Worm (Caenorhabditis elegans) whole organism, young adult: ENCODE results near the gene faah-2.

ENCODE experiments used
- F23B12.7 ChIP-seq: sonication (generic microtip); optimal IDR thresholded peaks from 2 replicates; lab custom pipeline; 2017; ENCODE audit warnings: missing genetic modification characterization, mild to moderate bottlenecking, missing compliant biosample characterization, antibody characterized with exemption, moderate library complexity; ENCODE audit not compliant: insufficient read depth
- ZK185.1 ChIP-seq: sonication (generic microtip); optimal IDR thresholded peaks from 2 replicates; lab custom pipeline; 2016; ENCODE audit warnings: mild to moderate bottlenecking, missing genetic modification characterization, missing compliant biosample characterization; ENCODE audit not compliant: poor library complexity, severe bottlenecking
- efl-1 ChIP-seq: fragments of 150-350 bp; optimal IDR thresholded peaks from 2 replicates; lab custom pipeline; 2014; ENCODE audit warnings: missing biosample characterization, missing genetic modification reagents, missing genetic modification characterization
- egl-44 ChIP-seq: fragments of 200-800 bp; sonication (Bioruptor generic); IDR thresholded peaks from 2 replicates; pipeline ENCODE4 v1.3.6; 2022; ENCODE audit warnings: missing genetic modification reagents, missing genetic modification characterization, missing compliant biosample characterization
- mes-4 ChIP-seq: sonication (generic microtip); optimal IDR thresholded peaks from 2 replicates; lab custom pipeline; 2016; ENCODE audit warnings: missing genotype, missing genetic modification characterization, missing compliant biosample characterization
- nhr-27 ChIP-seq: fragments of 200-800 bp; sonication (Bioruptor generic); optimal IDR thresholded peaks from 2 replicates; lab custom pipeline; 2018; ENCODE audit warnings: mild to moderate bottlenecking, missing genetic modification characterization, moderate library complexity, missing compliant biosample characterization
- nhr-80 ChIP-seq: sonication (generic microtip); optimal IDR thresholded peaks from 2 replicates; lab custom pipeline; 2016; ENCODE audit warnings: missing genetic modification characterization, missing compliant biosample characterization
- nhr-90 ChIP-seq: sonication (generic microtip); optimal IDR thresholded peaks from 2 replicates; lab custom pipeline; 2016; ENCODE audit warnings: missing genotype, mild to moderate bottlenecking, missing genetic modification characterization, missing compliant biosample characterization
- sptf-2 ChIP-seq: fragments of 200-800 bp; sonication (Bioruptor generic); optimal IDR thresholded peaks from 2 replicates; lab custom pipeline; 2018; ENCODE audit warnings: mild to moderate bottlenecking, missing genetic modification characterization, missing compliant biosample characterization
- unc-130 ChIP-seq: sonication (generic microtip); optimal IDR thresholded peaks from 2 replicates; lab custom pipeline; 2016; ENCODE audit warnings: missing genetic modification reagents, missing genetic modification characterization, missing compliant biosample characterization
- unc-62 ChIP-seq: fragments of 150-350 bp; optimal IDR thresholded peaks from 2 replicates; lab custom pipeline; 2014; ENCODE audit warnings: missing biosample characterization, missing genetic modification reagents, missing genetic modification characterization
- ztf-18 ChIP-seq: sonication (generic microtip); optimal IDR thresholded peaks from 2 replicates; lab custom pipeline; 2016; ENCODE audit warnings: missing genotype, mild to moderate bottlenecking, missing genetic modification characterization, missing compliant biosample characterization

- TF ChIP-seq F23B12.7 (tag; lab: Kevin White, UChicago): peak; percentile 11
- TF ChIP-seq nhr-27: no peak
- no peak for TF ChIP-seq ztf-18 (tag; lab: Kevin White, UChicago)
- TF ChIP-seq sptf-2 (GFP tag; lab: Kevin White, UChicago): no peak
- no peak for TF ChIP-seq egl-44 (GFP tag; lab: Robert Waterston, UW)
- no peak for TF ChIP-seq unc-62
- TF ChIP-seq efl-1 (GFP tag; lab: Kevin White, UChicago): no peak
- TF ChIP-seq nhr-80 (tag; lab: Kevin White, UChicago): peak; percentile 68
- TF ChIP-seq nhr-90 (tag; lab: Kevin White, UChicago): no peak
- no peak for TF ChIP-seq ZK185.1 (tag; lab: Kevin White, UChicago)
- TF ChIP-seq unc-130 (GFP tag; lab: Kevin White, UChicago): no peak
- TF ChIP-seq mes-4 (tag; lab: Kevin White, UChicago): no peak
Measured at ce11 chrIV:8138984-8139383, 13.3 kb upstream of the faah-2 start, which contains the start of gene pmk-3.
